Fruit fly (Drosophila melanogaster) whole organism, prepupa: ENCODE results near the gene CG15717.

Source experiments
- Blimp-1 ChIP-seq: fragments of 200-800 bp; sonication (Bioruptor generic); optimal IDR thresholded peaks from 3 replicates; lab custom pipeline; 2017; ENCODE audit warnings: missing biosample characterization, missing genetic modification characterization, mild to moderate bottlenecking, moderate library complexity, missing genetic modification reagents
- CG10631 ChIP-seq: fragments of 200-800 bp; sonication (Bioruptor generic); optimal IDR thresholded peaks from 2 replicates; lab custom pipeline; 2016; ENCODE audit warnings: missing biosample characterization, missing genetic modification characterization
- CG11762 ChIP-seq: fragments of 200-800 bp; sonication (Bioruptor generic); optimal IDR thresholded peaks from 3 replicates; lab custom pipeline; 2016; ENCODE audit warnings: missing biosample characterization, missing genetic modification characterization; ENCODE audit not compliant: insufficient read depth
- CG11902 ChIP-seq: fragments of 200-800 bp; sonication (Bioruptor generic); optimal IDR thresholded peaks from 3 replicates; lab custom pipeline; 2016; ENCODE audit warnings: missing biosample characterization, missing genetic modification characterization
- CG1621 ChIP-seq: fragments of 200-800 bp; sonication (Bioruptor generic); optimal IDR thresholded peaks from 3 replicates; lab custom pipeline; 2018; ENCODE audit warnings: missing biosample characterization, mild to moderate bottlenecking, missing genetic modification characterization
- CG16779 ChIP-seq: fragments of 200-800 bp; sonication (Bioruptor generic); optimal IDR thresholded peaks from 3 replicates; lab custom pipeline; 2017; ENCODE audit warnings: missing biosample characterization, mild to moderate bottlenecking, missing genetic modification characterization
- CG31627 ChIP-seq: fragments of 200-800 bp; sonication (Bioruptor generic); optimal IDR thresholded peaks from 3 replicates; lab custom pipeline; 2016; ENCODE audit warnings: missing biosample characterization, missing genetic modification characterization
- CG32006 ChIP-seq: fragments of 200-800 bp; sonication (Bioruptor generic); optimal IDR thresholded peaks from 3 replicates; lab custom pipeline; 2017; ENCODE audit warnings: missing biosample characterization, mild to moderate bottlenecking, missing genetic modification characterization
- CG34406 ChIP-seq: fragments of 200-800 bp; sonication (Bioruptor generic); optimal IDR thresholded peaks from 3 replicates; lab custom pipeline; 2016; ENCODE audit warnings: missing biosample characterization, missing genetic modification characterization
- CG3919 ChIP-seq: fragments of 200-800 bp; sonication (Bioruptor generic); optimal IDR thresholded peaks from 3 replicates; lab custom pipeline; 2016; ENCODE audit warnings: missing biosample characterization, missing genetic modification characterization
- CG4318 ChIP-seq: fragments of 200-800 bp; sonication (Bioruptor generic); optimal IDR thresholded peaks from 3 replicates; lab custom pipeline; 2017; ENCODE audit warnings: missing biosample characterization, mild to moderate bottlenecking, missing genetic modification characterization
- CG6276 ChIP-seq: fragments of 200-800 bp; sonication (Bioruptor generic); optimal IDR thresholded peaks from 2 replicates; lab custom pipeline; 2017; ENCODE audit warnings: missing biosample characterization, mild to moderate bottlenecking, missing genetic modification characterization
- CG6808 ChIP-seq: fragments of 200-800 bp; sonication (Bioruptor generic); optimal IDR thresholded peaks from 3 replicates; lab custom pipeline; 2017; ENCODE audit warnings: missing biosample characterization, missing genetic modification characterization, mild to moderate bottlenecking, moderate library complexity, missing genetic modification reagents
- CG6854 ChIP-seq: fragments of 200-800 bp; sonication (Bioruptor generic); optimal IDR thresholded peaks from 2 replicates; lab custom pipeline; 2017; ENCODE audit warnings: missing biosample characterization, mild to moderate bottlenecking, missing genetic modification characterization
- CG7368 ChIP-seq: fragments of 200-800 bp; sonication (Bioruptor generic); optimal IDR thresholded peaks from 3 replicates; lab custom pipeline; 2016; ENCODE audit warnings: missing biosample characterization, missing genetic modification characterization
- CG8119 ChIP-seq: fragments of 200-800 bp; sonication (Bioruptor generic); IDR thresholded peaks from 3 replicates; pipeline ENCODE4 v1.3.6; 2022; ENCODE audit warnings: missing biosample characterization, missing genetic modification characterization
- CG8319 ChIP-seq: fragments of 200-800 bp; sonication (Bioruptor generic); optimal IDR thresholded peaks from 3 replicates; lab custom pipeline; 2016; ENCODE audit warnings: missing biosample characterization, missing genetic modification characterization
- CG8632 ChIP-seq: fragments of 200-800 bp; sonication (Bioruptor generic); optimal IDR thresholded peaks from 3 replicates; lab custom pipeline; 2016; ENCODE audit warnings: missing biosample characterization, missing genetic modification characterization
- Eip75B ChIP-seq: fragments of 200-800 bp; sonication (Bioruptor generic); optimal IDR thresholded peaks from 3 replicates; lab custom pipeline; 2016; ENCODE audit warnings: missing biosample characterization, missing genetic modification characterization
- Eip78C ChIP-seq: fragments of 200-800 bp; sonication (Bioruptor generic); peaks from one replicate; lab custom pipeline; 2016; ENCODE audit warnings: missing biosample characterization, missing genetic modification characterization
- Eip93F ChIP-seq: fragments of 200-800 bp; sonication (Bioruptor generic); optimal IDR thresholded peaks from 2 replicates; lab custom pipeline; 2016; ENCODE audit warnings: missing biosample characterization, mild to moderate bottlenecking, missing genetic modification characterization
- Ets21C ChIP-seq: fragments of 200-800 bp; sonication (Bioruptor generic); optimal IDR thresholded peaks from 3 replicates; lab custom pipeline; 2016; ENCODE audit warnings: missing biosample characterization, missing genetic modification characterization
- Ets96B ChIP-seq: fragments of 200-800 bp; optimal IDR thresholded peaks from 2 replicates; lab custom pipeline; 2019; ENCODE audit warnings: missing biosample characterization, mild to moderate bottlenecking, missing genetic modification characterization, moderate library complexity
- Gug ChIP-seq: fragments of 200-800 bp; sonication (Bioruptor generic); IDR thresholded peaks from 2 replicates; pipeline ENCODE4 v1.3.6; 2022; ENCODE audit warnings: missing biosample characterization, missing genetic modification characterization
- Hr38 ChIP-seq: sonication (Bioruptor generic); optimal IDR thresholded peaks from 2 replicates; lab custom pipeline; 2016; ENCODE audit warnings: missing biosample characterization, missing genetic modification characterization
- Hr39 ChIP-seq: fragments of 200-800 bp; sonication (Bioruptor generic); optimal IDR thresholded peaks from 2 replicates; lab custom pipeline; 2016; ENCODE audit warnings: missing biosample characterization, missing genetic modification characterization
- Lpt ChIP-seq: fragments of 200-800 bp; sonication (Bioruptor generic); optimal IDR thresholded peaks from 3 replicates; lab custom pipeline; 2016; ENCODE audit warnings: missing biosample characterization, missing genetic modification characterization
- Met ChIP-seq: fragments of 200-800 bp; sonication (Bioruptor generic); optimal IDR thresholded peaks from 3 replicates; lab custom pipeline; 2016; ENCODE audit warnings: missing biosample characterization, missing genetic modification characterization
- OdsH ChIP-seq: fragments of 200-800 bp; sonication (Bioruptor generic); optimal IDR thresholded peaks from 3 replicates; lab custom pipeline; 2016; ENCODE audit warnings: missing biosample characterization, missing genetic modification characterization
- Smox ChIP-seq: fragments of 200-800 bp; sonication (Bioruptor generic); optimal IDR thresholded peaks from 3 replicates; lab custom pipeline; 2016; ENCODE audit warnings: missing biosample characterization, missing genetic modification characterization
- Sox102F ChIP-seq: fragments of 200-800 bp; sonication (Bioruptor generic); optimal IDR thresholded peaks from 2 replicates; lab custom pipeline; 2016; ENCODE audit warnings: missing biosample characterization, mild to moderate bottlenecking, missing genetic modification characterization
- Sox14 ChIP-seq: fragments of 200-800 bp; sonication (Bioruptor generic); optimal IDR thresholded peaks from 3 replicates; lab custom pipeline; 2016; ENCODE audit warnings: missing biosample characterization, missing genetic modification characterization
- acj6 ChIP-seq: fragments of 200-800 bp; sonication (Bioruptor generic); optimal IDR thresholded peaks from 3 replicates; lab custom pipeline; 2016; ENCODE audit warnings: missing biosample characterization, missing genetic modification characterization
- cyc ChIP-seq: fragments of 200-800 bp; sonication (Bioruptor generic); optimal IDR thresholded peaks from 3 replicates; lab custom pipeline; 2016; ENCODE audit warnings: missing biosample characterization, missing genetic modification characterization
- dac ChIP-seq: fragments of 200-800 bp; sonication (Bioruptor generic); optimal IDR thresholded peaks from 2 replicates; lab custom pipeline; 2017; ENCODE audit warnings: missing biosample characterization, mild to moderate bottlenecking, missing genetic modification characterization
- dsx ChIP-seq: fragments of 200-800 bp; optimal IDR thresholded peaks from 3 replicates; lab custom pipeline; 2019; ENCODE audit warnings: missing biosample characterization, mild to moderate bottlenecking, missing genetic modification characterization, moderate library complexity; ENCODE audit not compliant: poor library complexity, severe bottlenecking
- fd59A ChIP-seq: fragments of 200-800 bp; sonication (Bioruptor generic); optimal IDR thresholded peaks from 2 replicates; lab custom pipeline; 2017; ENCODE audit warnings: missing biosample characterization, mild to moderate bottlenecking, missing genetic modification characterization, missing genetic modification reagents
- fd85E ChIP-seq: fragments of 200-800 bp; sonication (Bioruptor generic); optimal IDR thresholded peaks from 3 replicates; lab custom pipeline; 2016; ENCODE audit warnings: missing biosample characterization, missing genetic modification characterization
- fkh ChIP-seq: fragments of 200-800 bp; sonication (Bioruptor generic); optimal IDR thresholded peaks from 3 replicates; lab custom pipeline; 2017; ENCODE audit warnings: missing biosample characterization, mild to moderate bottlenecking, missing genetic modification characterization, moderate library complexity
- lz ChIP-seq: fragments of 200-800 bp; sonication (Bioruptor generic); optimal IDR thresholded peaks from 3 replicates; lab custom pipeline; 2016; ENCODE audit warnings: missing biosample characterization, missing genetic modification characterization
- net ChIP-seq: fragments of 200-800 bp; sonication (Bioruptor generic); optimal IDR thresholded peaks from 3 replicates; lab custom pipeline; 2016; ENCODE audit warnings: missing biosample characterization, missing genetic modification characterization
- pdm3 ChIP-seq: fragments of 200-800 bp; sonication (Bioruptor generic); optimal IDR thresholded peaks from 3 replicates; lab custom pipeline; 2016; ENCODE audit warnings: missing biosample characterization, missing genetic modification characterization
- salr ChIP-seq, 2 experiments: fragments of 200-800 bp; sonication (Bioruptor generic); optimal IDR thresholded peaks; 3 replicates each; lab custom pipeline; 2016 to 2018; ENCODE audit warnings: missing biosample characterization in 2 of 2, missing genetic modification characterization in 2 of 2, mild to moderate bottlenecking in 1 of 2
- ss ChIP-seq, 2 experiments: fragments of 200-800 bp; sonication (Bioruptor generic); optimal IDR thresholded peaks; 2 replicates in 1 of 2; 3 replicates in 1 of 2; lab custom pipeline; 2017 to 2018; ENCODE audit warnings: mild to moderate bottlenecking in 2 of 2, missing biosample characterization in 2 of 2, missing genetic modification characterization in 2 of 2, moderate library complexity in 1 of 2
- topi ChIP-seq: fragments of 200-800 bp; sonication (Bioruptor generic); optimal IDR thresholded peaks from 3 replicates; lab custom pipeline; 2016; ENCODE audit warnings: missing biosample characterization, missing genetic modification characterization
- vri ChIP-seq: fragments of 200-800 bp; sonication (Bioruptor generic); optimal IDR thresholded peaks from 3 replicates; lab custom pipeline; 2016; ENCODE audit warnings: missing biosample characterization, mild to moderate bottlenecking, missing genetic modification characterization

Gene CG15717

dm6 chrX:13127973-13128749, 591 bp upstream of the CG15717 start (continued):
- peak; percentile 23 for TF ChIP-seq CG8319
- TF ChIP-seq CG8632 (GFP tag; lab: Kevin White, UChicago), result peak; percentile 55
- peak; percentile 23 for TF ChIP-seq CG1621 (tag; lab: Kevin White, UChicago)
- TF ChIP-seq CG11902, result no peak
- TF ChIP-seq CG6854 (GFP tag; lab: Kevin White, UChicago), result peak; percentile 23
- peak; percentile 79; the same call in 2 of the 3 replicates for TF ChIP-seq CG8119
- no peak for TF ChIP-seq dac (GFP tag; lab: Kevin White, UChicago)
- peak; percentile 65 for TF ChIP-seq lz
- TF ChIP-seq fkh, result no peak
- TF ChIP-seq fd85E (GFP tag; lab: Kevin White, UChicago), result no peak
- peak; percentile 61 for TF ChIP-seq CG31627 (GFP tag; lab: Kevin White, UChicago)
- peak in 1 of 2 experiments; percentile 28 for TF ChIP-seq ss (GFP tag; optimal IDR thresholded peaks at IDR 0.05; lab: Kevin White, UChicago)
- no peak for TF ChIP-seq Gug (GFP tag; lab: Robert Waterston, UW)
- peak; percentile 62 for TF ChIP-seq OdsH (GFP tag; lab: Kevin White, UChicago)
- TF ChIP-seq CG3919 (GFP tag; lab: Kevin White, UChicago), result peak; percentile 64
- peak; percentile 45 for TF ChIP-seq Sox102F (GFP tag; lab: Kevin White, UChicago)
- peak; percentile 48 for TF ChIP-seq CG7368
- TF ChIP-seq Met (GFP tag; lab: Kevin White, UChicago), result peak; percentile 55
- peak; percentile 95 for TF ChIP-seq Blimp-1 (GFP tag; lab: Kevin White, UChicago)
- no peak for TF ChIP-seq Hr38 (GFP tag; lab: Kevin White, UChicago)
- TF ChIP-seq CG34406, result peak; percentile 56
- TF ChIP-seq cyc (GFP tag; lab: Kevin White, UChicago), result peak; percentile 55
- peak; percentile 31 to 55 for TF ChIP-seq salr (GFP tag; optimal IDR thresholded peaks at IDR 0.05; lab: Kevin White, UChicago)
- TF ChIP-seq acj6 (GFP tag; lab: Kevin White, UChicago), result peak; percentile 46
- TF ChIP-seq Eip78C, result peak; percentile 90
- TF ChIP-seq CG4318 (GFP tag; lab: Kevin White, UChicago), result peak; percentile 42
- TF ChIP-seq Sox14 (GFP tag; lab: Kevin White, UChicago), result peak; percentile 69
- TF ChIP-seq Eip93F, result no peak
- peak; percentile 23 for TF ChIP-seq Ets96B (tag; lab: Kevin White, UChicago)
- peak; percentile 39 for TF ChIP-seq Ets21C (GFP tag; lab: Kevin White, UChicago)
- peak; percentile 51 for TF ChIP-seq CG32006 (GFP tag; lab: Kevin White, UChicago)
- TF ChIP-seq topi (GFP tag; lab: Kevin White, UChicago), result peak; percentile 63
- peak; percentile 63 for TF ChIP-seq Smox (GFP tag; lab: Kevin White, UChicago)
- no peak for TF ChIP-seq CG16779
- peak; percentile 63 for TF ChIP-seq CG10631
- peak; percentile 33 for TF ChIP-seq CG11762 (GFP tag; lab: Kevin White, UChicago)
- peak; percentile 16 for TF ChIP-seq CG6276 (GFP tag; lab: Kevin White, UChicago)

dm6 chrX:13130175-13130822, 1.5 kb downstream of the CG15717 start:
- TF ChIP-seq CG6808 (GFP tag; lab: Kevin White, UChicago) (peak; percentile 74), CG8319 (no peak), Eip93F (no peak), CG7368 (peak; percentile 8), net (GFP tag; lab: Kevin White, UChicago) (peak; percentile 34), Eip75B (peak; percentile 61), dsx (GFP tag; lab: Kevin White, UChicago) (peak; percentile 44), lz (peak; percentile 32), CG32006 (GFP tag; lab: Kevin White, UChicago) (peak; percentile 82), CG16779 (peak; percentile 21), topi (GFP tag; lab: Kevin White, UChicago) (peak; percentile 59), Smox (GFP tag; lab: Kevin White, UChicago) (peak; percentile 37), CG6854 (GFP tag; lab: Kevin White, UChicago) (no peak), pdm3 (GFP tag; lab: Kevin White, UChicago) (peak; percentile 60), CG31627 (GFP tag; lab: Kevin White, UChicago) (peak; percentile 60), Hr39 (GFP tag; lab: Kevin White, UChicago) (peak; percentile 38), CG34406 (peak; percentile 42), Lpt (GFP tag; lab: Kevin White, UChicago) (no peak), Blimp-1 (GFP tag; lab: Kevin White, UChicago) (no peak), vri (peak; percentile 16), CG8632 (GFP tag; lab: Kevin White, UChicago) (peak; percentile 58), fd59A (GFP tag; lab: Kevin White, UChicago) (peak; percentile 59), CG6276 (GFP tag; lab: Kevin White, UChicago) (peak; percentile 70)
